Worm (Caenorhabditis elegans) whole organism, L4 larva: Measurements from ENCODE around the gene F14B8.5.

Source experiments
- ces-1 ChIP-seq: fragments of 150-350 bp; sonication (generic microtip); optimal IDR thresholded peaks from 4 replicates; lab custom pipeline; 2014; ENCODE audit warnings: missing biosample characterization, missing genetic modification reagents, missing genetic modification characterization
- fos-1 ChIP-seq: fragments of 150-350 bp; optimal IDR thresholded peaks from 2 replicates; lab custom pipeline; 2014; ENCODE audit warnings: missing biosample characterization, missing genetic modification characterization
- hlh-30 ChIP-seq: sonication (generic microtip); optimal IDR thresholded peaks from 2 replicates; lab custom pipeline; 2017; ENCODE audit warnings: antibody characterized with exemption, mild to moderate bottlenecking, missing genetic modification characterization, missing compliant biosample characterization; ENCODE audit not compliant: insufficient read depth
- jun-1 ChIP-seq: fragments of 150-350 bp; optimal IDR thresholded peaks from 2 replicates; lab custom pipeline; 2014; ENCODE audit warnings: missing biosample characterization, missing genetic modification reagents, missing genetic modification characterization
- nhr-237 ChIP-seq: sonication (generic microtip); optimal IDR thresholded peaks from 2 replicates; lab custom pipeline; 2017; ENCODE audit warnings: missing biosample characterization, missing genetic modification characterization
- nhr-77 ChIP-seq: fragments of 150-350 bp; optimal IDR thresholded peaks from 2 replicates; lab custom pipeline; 2014; ENCODE audit warnings: missing biosample characterization, missing genetic modification characterization

- TF ChIP-seq nhr-237 (tag; lab: Kevin White, UChicago) (no peak), nhr-77 (tag; lab: Kevin White, UChicago) (no peak), hlh-30 (tag; lab: Kevin White, UChicago) (no peak), fos-1 (no peak), jun-1 (tag; lab: Kevin White, UChicago) (no peak), ces-1 (GFP tag; lab: Kevin White, UChicago) (no peak)
Measured at ce11 chrX:6970134-6970533, 41.6 kb upstream of the F14B8.5 start.
